Worm (Caenorhabditis elegans) whole organism, late embryonic: Measurements from ENCODE around the gene F54B11.4.

Experiments
- K02D7.2 ChIP-seq: sonication (generic microtip); optimal IDR thresholded peaks from 2 replicates; lab custom pipeline; 2017; ENCODE audit warnings: mild to moderate bottlenecking, missing genetic modification characterization, missing compliant biosample characterization
- T23F11.4 ChIP-seq: fragments of 200-800 bp; sonication (Bioruptor generic); optimal IDR thresholded peaks from 2 replicates; lab custom pipeline; 2018; ENCODE audit warnings: mild to moderate bottlenecking, missing genetic modification characterization, missing compliant biosample characterization
- ceh-2 ChIP-seq: sonication (generic microtip); optimal IDR thresholded peaks from 2 replicates; lab custom pipeline; 2016; ENCODE audit warnings: missing genotype, missing genetic modification characterization, missing compliant biosample characterization
- ets-4 ChIP-seq: sonication (generic microtip); optimal IDR thresholded peaks from 2 replicates; lab custom pipeline; 2016; ENCODE audit warnings: missing genetic modification characterization, missing compliant biosample characterization
- lim-6 ChIP-seq: sonication (generic microtip); optimal IDR thresholded peaks from 2 replicates; lab custom pipeline; 2016; ENCODE audit warnings: missing genetic modification characterization, missing compliant biosample characterization
- mec-3 ChIP-seq: sonication (generic microtip); optimal IDR thresholded peaks from 2 replicates; lab custom pipeline; 2016; ENCODE audit warnings: borderline replicate concordance, missing genetic modification characterization, missing compliant biosample characterization
- tbx-7 ChIP-seq: sonication (generic microtip); optimal IDR thresholded peaks from 2 replicates; lab custom pipeline; 2016; ENCODE audit warnings: missing genotype, missing genetic modification characterization, missing compliant biosample characterization
- ttx-3 ChIP-seq: sonication (generic microtip); optimal IDR thresholded peaks from 2 replicates; lab custom pipeline; 2016; ENCODE audit warnings: missing genetic modification reagents, missing genetic modification characterization, missing compliant biosample characterization

DNA sequence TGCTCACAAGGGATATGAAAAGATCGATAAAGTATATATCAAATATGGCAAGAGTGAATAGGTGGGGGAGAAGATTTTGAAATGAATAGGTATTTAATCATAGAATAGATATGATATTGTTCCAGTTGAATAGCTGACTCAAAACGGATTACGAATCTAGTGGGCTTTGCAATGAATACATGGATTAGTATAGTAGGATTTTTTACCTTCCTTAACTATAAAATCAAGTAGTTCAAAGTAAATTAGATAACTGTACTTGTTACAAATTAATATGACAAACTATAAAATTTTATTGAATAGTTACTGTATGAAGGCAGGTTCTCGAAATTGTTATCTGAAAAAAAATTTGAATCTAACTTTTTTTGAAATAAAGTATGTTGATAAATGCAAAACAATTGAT is 41.6 kb upstream of the F54B11.4 start, which contains the start of gene odr-1:
- no peak for TF ChIP-seq ceh-2 (tag; lab: Kevin White, UChicago)
- no peak for TF ChIP-seq T23F11.4
- no peak for TF ChIP-seq K02D7.2 (tag; lab: Kevin White, UChicago)
- TF ChIP-seq ttx-3 (tag; lab: Kevin White, UChicago) = no peak
- no peak for TF ChIP-seq ets-4 (tag; lab: Kevin White, UChicago)
- TF ChIP-seq tbx-7 (tag; lab: Kevin White, UChicago) = no peak
- TF ChIP-seq mec-3 = no peak
- TF ChIP-seq lim-6 (tag; lab: Kevin White, UChicago) = no peak
